Fruit fly (Drosophila melanogaster): Measurements from ENCODE around the gene rudhira.

rudhira gene

dm6 chrX:11857522-11858438 lies 41.1 kb downstream of the rudhira start (continued):
- peak; percentile 80 for TF ChIP-seq Sox102F (GFP tag; optimal IDR thresholded peaks at IDR 0.05)
- peak; percentile 91 for TF ChIP-seq dac (GFP tag; optimal IDR thresholded peaks at IDR 0.05)
- peak; percentile 85 for TF ChIP-seq spab (GFP tag; optimal IDR thresholded peaks at IDR 0.05)
- peak; percentile 88 for TF ChIP-seq CG11762 (GFP tag; optimal IDR thresholded peaks at IDR 0.05; ENCODE audit: insufficient read depth)
- TF ChIP-seq Hr39 (GFP tag; optimal IDR thresholded peaks at IDR 0.05): peak; percentile 79
- TF ChIP-seq CG15336 (GFP tag; IDR thresholded peaks at IDR 0.05): peak; percentile 97
- TF ChIP-seq eg (GFP tag; IDR thresholded peaks at IDR 0.05): peak; percentile 98
- TF ChIP-seq Met (GFP tag; optimal IDR thresholded peaks at IDR 0.05): peak; percentile 82
- peak; percentile 90 for TF ChIP-seq Ets96B (tag; optimal IDR thresholded peaks at IDR 0.05)
- peak; percentile 89 for TF ChIP-seq CG16779 (tag; optimal IDR thresholded peaks at IDR 0.05)
- TF ChIP-seq Eip78C (GFP tag): peak; percentile 99
- TF ChIP-seq CG7368 (GFP tag; optimal IDR thresholded peaks at IDR 0.05): peak; percentile 92
- TF ChIP-seq CG3919 (GFP tag; optimal IDR thresholded peaks at IDR 0.05): peak; percentile 93
- peak; percentile 81 for TF ChIP-seq cyc (GFP tag; optimal IDR thresholded peaks at IDR 0.05)
- TF ChIP-seq Eip75B (GFP tag; optimal IDR thresholded peaks at IDR 0.05): peak; percentile 94
- peak; percentile 90 for TF ChIP-seq CG34406 (GFP tag; optimal IDR thresholded peaks at IDR 0.05)
- TF ChIP-seq lz (GFP tag; optimal IDR thresholded peaks at IDR 0.05): peak; percentile 88
- TF ChIP-seq Hr4 (GFP tag; optimal IDR thresholded peaks at IDR 0.05): peak; percentile 96
- TF ChIP-seq CG6163 (GFP tag; IDR thresholded peaks at IDR 0.05): peak; percentile 98
- peak; percentile 56 for TF ChIP-seq CG6854 (GFP tag; optimal IDR thresholded peaks at IDR 0.05)
- peak; percentile 2 for TF ChIP-seq fkh (GFP tag; optimal IDR thresholded peaks at IDR 0.05)
- peak; percentile 90 for TF ChIP-seq achi (GFP tag; optimal IDR thresholded peaks at IDR 0.05)
- TF ChIP-seq salr (GFP tag; optimal IDR thresholded peaks at IDR 0.05): peak; percentile 80 to 82
- peak; percentile 95 for TF ChIP-seq dsx (GFP tag; optimal IDR thresholded peaks at IDR 0.05; ENCODE audit: poor library complexity, severe bottlenecking)
- peak; percentile 61 for TF ChIP-seq Ets21C (GFP tag; optimal IDR thresholded peaks at IDR 0.05)
- peak; percentile 86 for TF ChIP-seq esn (GFP tag; optimal IDR thresholded peaks at IDR 0.05)
- TF ChIP-seq fd59A (GFP tag; optimal IDR thresholded peaks at IDR 0.05): peak; percentile 90
- TF ChIP-seq fd85E (GFP tag; optimal IDR thresholded peaks at IDR 0.05): peak; percentile 67
- peak; percentile 80 for TF ChIP-seq vri (GFP tag; optimal IDR thresholded peaks at IDR 0.05)

DNA sequence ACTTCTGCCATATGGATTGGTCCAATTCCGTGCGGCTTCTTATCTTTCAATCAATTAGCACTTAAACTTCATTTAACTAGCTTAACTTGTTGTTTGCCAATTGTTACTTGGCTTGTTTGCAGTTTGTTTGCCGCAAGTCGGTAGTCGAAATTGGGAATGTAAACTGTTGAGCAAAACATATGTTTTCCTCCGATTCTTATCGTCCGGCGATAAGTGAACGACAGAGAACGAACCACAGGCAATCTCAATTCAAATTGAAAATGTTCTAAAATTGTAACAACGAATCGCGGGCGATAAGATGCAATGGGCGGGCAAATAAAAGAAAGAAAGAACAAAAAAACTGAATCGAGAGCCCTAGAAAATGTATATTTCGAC lies 41.7 kb downstream of the rudhira start:
- TF ChIP-seq fkh (GFP tag; optimal IDR thresholded peaks at IDR 0.05): peak; percentile 28
- no peak for TF ChIP-seq CG6808 (GFP tag; optimal IDR thresholded peaks at IDR 0.05)
- peak; percentile 56 for TF ChIP-seq Eip78C (GFP tag)

dm6 chrX:11868866-11869265 lies 52.2 kb downstream of the rudhira start, which contains the start of the genes Nrd1 and CG1847:
Nrd1 (minus strand) TSS chrX:11868893.
CG1847 (plus strand) TSS chrX:11869170.
- no peak for TF ChIP-seq CG32006 (GFP tag; optimal IDR thresholded peaks at IDR 0.05)
- TF ChIP-seq CG31627 (GFP tag; optimal IDR thresholded peaks at IDR 0.05): no peak
- TF ChIP-seq CG15336 (GFP tag; IDR thresholded peaks at IDR 0.05): no peak
- TF ChIP-seq CG8319 (GFP tag; optimal IDR thresholded peaks at IDR 0.05): no peak
- no peak for TF ChIP-seq acj6 (GFP tag; optimal IDR thresholded peaks at IDR 0.05)
- TF ChIP-seq CG7368 (GFP tag; optimal IDR thresholded peaks at IDR 0.05): no peak

DNA sequence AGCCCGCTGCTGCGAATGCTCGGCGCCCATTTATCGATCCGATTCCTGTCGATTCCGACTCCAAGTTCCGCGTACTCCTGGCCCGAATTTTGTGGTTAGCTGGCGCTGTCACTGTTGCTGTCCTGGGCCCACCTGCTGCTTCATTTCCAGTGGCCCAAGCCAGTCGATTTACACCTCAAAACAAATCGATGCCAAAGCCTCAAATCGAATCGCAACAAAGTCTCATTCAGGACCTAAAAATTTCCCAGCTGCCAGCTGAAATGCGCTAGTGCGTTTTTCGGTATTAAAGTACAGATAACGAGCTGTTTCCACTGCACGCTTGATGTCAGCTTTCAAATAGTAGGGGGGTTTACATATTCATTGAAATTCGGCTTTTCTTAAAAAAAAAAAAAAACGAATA lies 55.8 kb downstream of the rudhira start, which contains the start of gene BORCS5:
Gene BORCS5 (minus strand): TSS at position 263 of the 400 bp plus-strand sequence.
- no peak for TF ChIP-seq Eip78C (GFP tag)
- no peak for TF ChIP-seq CG31627 (GFP tag; optimal IDR thresholded peaks at IDR 0.05)
- no peak for TF ChIP-seq Hr38 (GFP tag; optimal IDR thresholded peaks at IDR 0.05)
- peak; percentile 97 for TF ChIP-seq dsx (GFP tag; optimal IDR thresholded peaks at IDR 0.05; ENCODE audit: poor library complexity, severe bottlenecking)
- no peak for TF ChIP-seq CG3032 (tag; optimal IDR thresholded peaks at IDR 0.05)
- 0 out of 2 replicates have a peak, but pooled peaks have one; percentile 7 for TF ChIP-seq CG15336 (GFP tag; IDR thresholded peaks at IDR 0.05)
- TF ChIP-seq Sox102F (GFP tag; optimal IDR thresholded peaks at IDR 0.05): no peak
- no peak for TF ChIP-seq CG6808 (GFP tag; optimal IDR thresholded peaks at IDR 0.05)
- no peak for TF ChIP-seq Sox14 (GFP tag; optimal IDR thresholded peaks at IDR 0.05)
- TF ChIP-seq CG6276 (GFP tag; optimal IDR thresholded peaks at IDR 0.05): no peak
- no peak for TF ChIP-seq fd85E (GFP tag; optimal IDR thresholded peaks at IDR 0.05)
- no peak for TF ChIP-seq Lpt (GFP tag; optimal IDR thresholded peaks at IDR 0.05)
- no peak for TF ChIP-seq Ets21C (GFP tag; optimal IDR thresholded peaks at IDR 0.05)

Data from whole organism, prepupa.